Fruit fly (Drosophila melanogaster): Measurements from ENCODE around the gene PTPMT1.

PTPMT1 gene

dm6 chr3R:23737676-23738574 lies 20.2 kb upstream of the PTPMT1 start (continued):
- peak; percentile 3 for TF ChIP-seq CG1603 (tag; optimal IDR thresholded peaks at IDR 0.05)
- TF ChIP-seq CTCF (GFP tag; optimal IDR thresholded peaks at IDR 0.05), result no peak
- TF ChIP-seq CG8765 (GFP tag; IDR thresholded peaks at IDR 0.05), result no peak
- no peak for TF ChIP-seq Adf1 (GFP tag; IDR thresholded peaks at IDR 0.05)
- TF ChIP-seq prd (optimal IDR thresholded peaks at IDR 0.05), result no peak
- 0 out of 3 replicates have a peak, but pooled peaks have one; percentile 14 for TF ChIP-seq prd (GFP tag; IDR thresholded peaks at IDR 0.05)
- no peak for TF ChIP-seq CG15011 (GFP tag; optimal IDR thresholded peaks at IDR 0.05)
- no peak for TF ChIP-seq Elba2 (GFP tag; optimal IDR thresholded peaks at IDR 0.05)
- no peak for TF ChIP-seq CG5245 (GFP tag; optimal IDR thresholded peaks at IDR 0.05)
- TF ChIP-seq MTF-1 (GFP tag; optimal IDR thresholded peaks at IDR 0.05; ENCODE audit: borderline replicate concordance), result peak; percentile 6
- peak; percentile 45 for TF ChIP-seq CG15696 (tag; optimal IDR thresholded peaks at IDR 0.05)
- TF ChIP-seq ac (GFP tag; optimal IDR thresholded peaks at IDR 0.05), result peak; percentile 17
- peak; percentile 18 for TF ChIP-seq CG3407 (GFP tag; optimal IDR thresholded peaks at IDR 0.05)
- no peak for TF ChIP-seq CG15601 (tag; optimal IDR thresholded peaks at IDR 0.05)
- TF ChIP-seq Ets65A (GFP tag), result no peak

dm6 chr3R:23740968-23741367 lies 17.2 kb upstream of the PTPMT1 start:
- no peak for TF ChIP-seq CG9876 (GFP tag; optimal IDR thresholded peaks at IDR 0.05)
- no peak for TF ChIP-seq CG5245 (GFP tag; optimal IDR thresholded peaks at IDR 0.05)
- TF ChIP-seq Hmx (GFP tag; optimal IDR thresholded peaks at IDR 0.05), result no peak
- TF ChIP-seq CG34224 (GFP tag; IDR thresholded peaks at IDR 0.05; ENCODE audit: partially characterized antibody), result no peak
- no peak for TF ChIP-seq CG4404 (GFP tag; IDR thresholded peaks at IDR 0.05)
- no peak for TF ChIP-seq Awh (GFP tag; IDR thresholded peaks at IDR 0.05)
- TF ChIP-seq CG12219 (GFP tag; optimal IDR thresholded peaks at IDR 0.05), result no peak
- TF ChIP-seq Mes4 (GFP tag; optimal IDR thresholded peaks at IDR 0.05), result no peak
- no peak for TF ChIP-seq Hr78 (GFP tag; optimal IDR thresholded peaks at IDR 0.05)
- peak; percentile 33 for TF ChIP-seq grn (GFP tag; optimal IDR thresholded peaks at IDR 0.05)
- TF ChIP-seq run (tag; optimal IDR thresholded peaks at IDR 0.05), result peak; percentile 12
- no peak for TF ChIP-seq ham (GFP tag; IDR thresholded peaks at IDR 0.05)
- peak; percentile 91 for TF ChIP-seq Blimp-1 (GFP tag; optimal IDR thresholded peaks at IDR 0.05)
- peak; percentile 4 for TF ChIP-seq oc (tag; optimal IDR thresholded peaks at IDR 0.05)
- TF ChIP-seq sug (tag; optimal IDR thresholded peaks at IDR 0.05), result no peak
- peak; percentile 13 for TF ChIP-seq CG12769 (tag; optimal IDR thresholded peaks at IDR 0.05)
- TF ChIP-seq vvl (GFP tag; IDR thresholded peaks at IDR 0.05), result peak; percentile 50; the same call in 1 of the 2 replicates

DNA sequence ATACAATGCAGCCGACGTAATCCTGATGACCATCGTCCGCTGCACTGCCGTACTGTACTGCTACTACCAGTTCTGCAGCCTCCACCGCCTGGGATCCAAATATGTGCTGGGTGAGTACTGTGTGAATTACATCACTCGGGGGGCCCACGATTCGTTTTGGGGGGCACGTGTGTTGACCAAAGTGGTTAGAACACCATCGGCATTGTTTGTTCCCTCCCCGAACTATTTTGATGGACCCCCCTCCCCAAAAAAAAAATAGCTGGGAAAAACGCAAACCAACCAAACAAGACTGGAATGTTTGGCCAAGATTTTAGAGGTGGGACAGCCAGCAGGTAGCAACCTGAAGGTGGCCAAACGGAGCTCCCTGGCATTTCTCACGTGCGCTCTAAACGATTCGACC lies 10.7 kb upstream of the PTPMT1 start:
- peak; percentile 31; the same call in 1 of the 3 replicates for TF ChIP-seq otp (GFP tag; IDR thresholded peaks at IDR 0.05)
- peak; percentile 57 for TF ChIP-seq cwo (GFP tag; optimal IDR thresholded peaks at IDR 0.05)
- TF ChIP-seq Hand (GFP tag; optimal IDR thresholded peaks at IDR 0.05), result no peak

DNA sequence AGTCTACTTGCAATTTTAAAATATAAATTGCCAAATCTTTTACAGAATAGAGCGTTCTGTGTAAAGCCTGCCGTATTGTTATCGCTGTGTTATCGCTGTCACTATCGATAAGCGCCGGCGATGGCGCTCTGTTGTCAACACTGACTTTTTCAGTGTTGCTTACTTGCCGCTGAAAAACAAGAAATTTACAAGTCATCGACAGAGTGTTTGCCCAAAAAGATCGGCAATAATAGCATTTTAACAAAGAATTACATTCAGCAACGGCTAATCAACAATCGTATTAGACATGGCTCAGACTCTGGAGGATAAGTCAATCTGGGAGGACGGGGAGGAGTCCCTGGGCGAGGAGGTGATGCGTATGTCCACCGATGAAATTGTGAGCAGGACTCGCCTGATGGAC lies 5.4 kb upstream of the PTPMT1 start, which contains the start of the genes RanBP3 and Rpt5:
Gene RanBP3, minus strand, starts transcription at position 107 of the 400 bp plus-strand sequence.
Gene Rpt5, plus strand, starts transcription at position 149 of the 400 bp plus-strand sequence.
- TF ChIP-seq CG6654 (GFP tag; optimal IDR thresholded peaks at IDR 0.05) (no peak), BtbVII (GFP tag; optimal IDR thresholded peaks at IDR 0.05) (no peak), CG2889 (GFP tag; IDR thresholded peaks at IDR 0.05) (no peak), CG5953 (GFP tag; IDR thresholded peaks at IDR 0.05) (no peak), grn (GFP tag; optimal IDR thresholded peaks at IDR 0.05) (no peak), CG5245 (GFP tag; optimal IDR thresholded peaks at IDR 0.05) (peak; percentile 7), CG9727 (GFP tag; optimal IDR thresholded peaks at IDR 0.05) (no peak), CG9437 (GFP tag; optimal IDR thresholded peaks at IDR 0.05) (no peak), CG9609 (GFP tag; optimal IDR thresholded peaks at IDR 0.05) (peak; percentile 59), CG7556 (GFP tag; optimal IDR thresholded peaks at IDR 0.05) (peak; percentile 17), sna (GFP tag; IDR thresholded peaks at IDR 0.05; ENCODE audit: partially characterized antibody) (peak; percentile 68), CG17328 (GFP tag; IDR thresholded peaks at IDR 0.05) (no peak), Rx (GFP tag; IDR thresholded peaks at IDR 0.05) (no peak), h (optimal IDR thresholded peaks at IDR 0.05) (no peak), sug (tag; optimal IDR thresholded peaks at IDR 0.05) (no peak), Doc3 (GFP tag; IDR thresholded peaks at IDR 0.05; ENCODE audit: partially characterized antibody) (peak; percentile 66)
